Fruit fly (Drosophila melanogaster) whole organism, embryonic: Measurements from ENCODE around the gene Tmep.

Experiments
- ATbp ChIP-seq: fragments of 200-800 bp; sonication (Bioruptor generic); optimal IDR thresholded peaks from 2 replicates; lab custom pipeline; 2017; ENCODE audit warnings: missing biosample characterization, mild to moderate bottlenecking, missing genetic modification characterization, missing genetic modification reagents
- Atf-2 ChIP-seq: fragments of 200-800 bp; sonication (Bioruptor generic); optimal IDR thresholded peaks from 2 replicates; lab custom pipeline; 2016; ENCODE audit warnings: missing biosample characterization, missing genetic modification characterization
- Bgb ChIP-seq: fragments of 200-800 bp; sonication (Bioruptor generic); IDR thresholded peaks from 2 replicates; pipeline ENCODE4 v1.3.6; 2022; ENCODE audit warnings: missing biosample characterization, missing genetic modification characterization; ENCODE audit not compliant: partially characterized antibody
- BtbVII ChIP-seq: fragments of 200-800 bp; sonication (Bioruptor generic); optimal IDR thresholded peaks from 3 replicates; lab custom pipeline; 2017; ENCODE audit warnings: missing biosample characterization, mild to moderate bottlenecking, missing genetic modification characterization
- CG10274 ChIP-seq: fragments of 200-800 bp; sonication (Bioruptor generic); optimal IDR thresholded peaks from 3 replicates; lab custom pipeline; 2017; ENCODE audit warnings: missing biosample characterization, mild to moderate bottlenecking, missing genetic modification characterization
- CG10321 ChIP-seq: fragments of 200-800 bp; sonication (Bioruptor generic); IDR thresholded peaks from 2 replicates; pipeline ENCODE4 v1.3.6; 2022; ENCODE audit warnings: missing biosample characterization, missing genetic modification characterization
- CG11696 ChIP-seq: fragments of 200-800 bp; sonication (Bioruptor generic); IDR thresholded peaks from 2 replicates; pipeline ENCODE4 v1.3.6; 2022; ENCODE audit warnings: missing biosample characterization, missing genetic modification characterization
- CG12219 ChIP-seq: fragments of 200-800 bp; sonication (Bioruptor generic); optimal IDR thresholded peaks from 3 replicates; lab custom pipeline; 2018; ENCODE audit warnings: missing biosample characterization, mild to moderate bottlenecking, missing genetic modification characterization
- CG12744 ChIP-seq: fragments of 200-800 bp; sonication (Bioruptor generic); optimal IDR thresholded peaks from 2 replicates; lab custom pipeline; 2016; ENCODE audit warnings: missing biosample characterization, missing genetic modification characterization
- CG12942 ChIP-seq: fragments of 200-800 bp; sonication (Bioruptor generic); optimal IDR thresholded peaks from 3 replicates; lab custom pipeline; 2016; ENCODE audit warnings: missing biosample characterization, missing genetic modification characterization
- CG13424 ChIP-seq: fragments of 200-800 bp; sonication (Bioruptor generic); optimal IDR thresholded peaks from 2 replicates; lab custom pipeline; 2019; ENCODE audit warnings: missing biosample characterization, mild to moderate bottlenecking, missing genetic modification characterization, moderate library complexity
- CG14014 ChIP-seq: fragments of 200-800 bp; sonication (Bioruptor generic); IDR thresholded peaks from 2 replicates; pipeline ENCODE4 v1.3.6; 2022; ENCODE audit warnings: missing biosample characterization, missing genetic modification characterization
- CG14441 ChIP-seq: fragments of 200-800 bp; sonication (Bioruptor generic); IDR thresholded peaks from 2 replicates; pipeline ENCODE4 v1.3.6; 2022; ENCODE audit warnings: missing biosample characterization, missing genetic modification characterization
- CG16815 ChIP-seq: fragments of 200-800 bp; sonication (Bioruptor generic); optimal IDR thresholded peaks from 3 replicates; lab custom pipeline; 2017; ENCODE audit warnings: missing biosample characterization, mild to moderate bottlenecking, missing genetic modification characterization
- CG16863 ChIP-seq: fragments of 200-800 bp; sonication (Bioruptor generic); optimal IDR thresholded peaks from 3 replicates; lab custom pipeline; 2016; ENCODE audit warnings: missing biosample characterization, missing genetic modification characterization
- CG17568 ChIP-seq: fragments of 200-800 bp; sonication (Bioruptor generic); optimal IDR thresholded peaks from 2 replicates; lab custom pipeline; 2018; ENCODE audit warnings: missing biosample characterization, mild to moderate bottlenecking, missing genetic modification characterization, moderate library complexity
- CG1792 ChIP-seq: fragments of 200-800 bp; sonication (Bioruptor generic); optimal IDR thresholded peaks from 2 replicates; lab custom pipeline; 2016; ENCODE audit warnings: missing biosample characterization, missing genetic modification characterization
- CG30431 ChIP-seq: fragments of 200-800 bp; sonication (Bioruptor generic); optimal IDR thresholded peaks from 2 replicates; lab custom pipeline; 2017; ENCODE audit warnings: missing biosample characterization, missing genetic modification characterization
- CG33557 ChIP-seq: fragments of 200-800 bp; sonication (Bioruptor generic); optimal IDR thresholded peaks from 2 replicates; lab custom pipeline; 2019; ENCODE audit warnings: missing biosample characterization, mild to moderate bottlenecking, missing genetic modification characterization, moderate library complexity
- CG34224 ChIP-seq: fragments of 200-800 bp; sonication (Bioruptor generic); IDR thresholded peaks from 3 replicates; pipeline ENCODE4 v1.3.6; 2022; ENCODE audit warnings: missing biosample characterization, missing genetic modification characterization; ENCODE audit not compliant: partially characterized antibody
- CG42726 ChIP-seq: fragments of 200-800 bp; sonication (Bioruptor generic); IDR thresholded peaks from 2 replicates; pipeline ENCODE4 v1.3.6; 2022; ENCODE audit warnings: missing biosample characterization, missing genetic modification characterization; ENCODE audit not compliant: partially characterized antibody
- CG4820 ChIP-seq: fragments of 200-800 bp; sonication (Bioruptor generic); optimal IDR thresholded peaks from 3 replicates; lab custom pipeline; 2016; ENCODE audit warnings: missing biosample characterization, missing genetic modification characterization
- CG6683 ChIP-seq: fragments of 200-800 bp; sonication (Bioruptor generic); optimal IDR thresholded peaks from 2 replicates; lab custom pipeline; 2017; ENCODE audit warnings: missing biosample characterization, mild to moderate bottlenecking, missing genetic modification characterization, missing genetic modification reagents
- CG8281 ChIP-seq: fragments of 200-800 bp; sonication (Bioruptor generic); optimal IDR thresholded peaks from 2 replicates; lab custom pipeline; 2018; ENCODE audit warnings: missing biosample characterization, mild to moderate bottlenecking, missing genetic modification characterization, moderate library complexity
- CTCF ChIP-seq: fragments of 200-800 bp; sonication (Bioruptor generic); optimal IDR thresholded peaks from 2 replicates; lab custom pipeline; 2017; ENCODE audit warnings: missing biosample characterization, mild to moderate bottlenecking, missing genetic modification characterization, moderate library complexity
- H15 ChIP-seq: fragments of 200-800 bp; sonication (Bioruptor generic); IDR thresholded peaks from 3 replicates; pipeline ENCODE4 v1.3.6; 2022; ENCODE audit warnings: missing biosample characterization, missing genetic modification characterization
- Hr39 ChIP-seq: fragments of >200 bp; optimal IDR thresholded peaks from 2 replicates; lab custom pipeline; 2017
- Hr51 ChIP-seq, 2 experiments: fragments of 200-800 bp; sonication (Bioruptor generic); optimal IDR thresholded peaks; 2 replicates in 1 of 2; 3 replicates in 1 of 2; lab custom pipeline; 2016 to 2018; ENCODE audit warnings: missing biosample characterization in 2 of 2, missing genetic modification characterization in 2 of 2, mild to moderate bottlenecking in 1 of 2, moderate library complexity in 1 of 2
- Hsf ChIP-seq: fragments of 200-800 bp; sonication (Bioruptor generic); optimal IDR thresholded peaks from 3 replicates; lab custom pipeline; 2016; ENCODE audit warnings: missing biosample characterization, missing genetic modification characterization
- Jarid2 ChIP-seq: fragments of 200-800 bp; sonication (Bioruptor generic); optimal IDR thresholded peaks from 3 replicates; lab custom pipeline; 2017; ENCODE audit warnings: mild to moderate bottlenecking, missing biosample characterization, missing genetic modification reagents, missing genetic modification characterization
- Mrtf ChIP-seq: fragments of 200-800 bp; sonication (Bioruptor generic); IDR thresholded peaks from 3 replicates; pipeline ENCODE4 v1.3.6; 2022; ENCODE audit warnings: missing biosample characterization, missing genetic modification characterization
- NC2β ChIP-seq: fragments of 200-800 bp; sonication (Bioruptor generic); optimal IDR thresholded peaks from 2 replicates; lab custom pipeline; 2016; ENCODE audit warnings: missing biosample characterization, missing genetic modification characterization
- NFAT ChIP-seq: fragments of 200-800 bp; sonication (Bioruptor generic); IDR thresholded peaks from 2 replicates; pipeline ENCODE4 v1.3.6; 2022; ENCODE audit warnings: missing biosample characterization, missing genetic modification characterization
- Six4 ChIP-seq: fragments of 200-800 bp; sonication (Bioruptor generic); optimal IDR thresholded peaks from 2 replicates; lab custom pipeline; 2016; ENCODE audit warnings: missing biosample characterization, missing genetic modification characterization
- Ssrp ChIP-seq: fragments of 200-800 bp; sonication (Bioruptor generic); optimal IDR thresholded peaks from 2 replicates; lab custom pipeline; 2018; ENCODE audit warnings: missing biosample characterization, mild to moderate bottlenecking, missing genetic modification characterization, moderate library complexity
- TFAM ChIP-seq: fragments of 200-800 bp; sonication (Bioruptor generic); optimal IDR thresholded peaks from 2 replicates; lab custom pipeline; 2017; ENCODE audit warnings: missing biosample characterization, missing genetic modification characterization, inconsistent platforms
- bab2 ChIP-seq: fragments of 200-800 bp; sonication (Bioruptor generic); optimal IDR thresholded peaks from 2 replicates; lab custom pipeline; 2016; ENCODE audit warnings: missing biosample characterization, missing genetic modification characterization
- chm ChIP-seq: fragments of 200-800 bp; sonication (Bioruptor generic); IDR thresholded peaks from 2 replicates; pipeline ENCODE4 v1.3.6; 2022; ENCODE audit warnings: missing biosample characterization, missing genetic modification characterization
- crol ChIP-seq: fragments of 200-800 bp; sonication (Bioruptor generic); IDR thresholded peaks from 2 replicates; pipeline ENCODE4 v1.3.6; 2022; ENCODE audit warnings: missing biosample characterization, missing genetic modification characterization
- dimm ChIP-seq: fragments of 200-800 bp; sonication (Bioruptor generic); IDR thresholded peaks from 2 replicates; pipeline ENCODE4 v1.3.6; 2022; ENCODE audit warnings: missing biosample characterization, missing genetic modification characterization
- kay ChIP-seq: fragments of 200-800 bp; sonication (Bioruptor generic); optimal IDR thresholded peaks from 2 replicates; lab custom pipeline; 2016; ENCODE audit warnings: missing biosample characterization, missing genetic modification characterization
- knrl ChIP-seq: fragments of 200-800 bp; sonication (Bioruptor generic); IDR thresholded peaks from 3 replicates; pipeline ENCODE4 v1.3.6; 2022; ENCODE audit warnings: missing biosample characterization, missing genetic modification characterization; ENCODE audit not compliant: partially characterized antibody
- lola ChIP-seq, 3 experiments: fragments of >200 bp in 2 of 3; fragments of 200-800 bp in 1 of 3; sonication (Bioruptor generic) in 1 of 3; optimal IDR thresholded peaks; 2 replicates each; lab custom pipeline; 2017 to 2019; ENCODE audit warnings: missing biosample characterization in 3 of 3, missing genetic modification characterization in 3 of 3, mild to moderate bottlenecking in 1 of 3, moderate library complexity in 1 of 3
- lov ChIP-seq, 2 experiments: fragments of 200-800 bp in 1 of 2; fragments of >200 bp in 1 of 2; sonication (Bioruptor generic) in 1 of 2; IDR thresholded peaks in 1 of 2; optimal IDR thresholded peaks in 1 of 2; 2 replicates in 1 of 2; 3 replicates in 1 of 2; pipeline versions ENCODE4 v1.3.6 to Lab custom; 2017 to 2022; ENCODE audit warnings: missing biosample characterization in 1 of 2, missing genetic modification characterization in 1 of 2
- maf-S ChIP-seq: fragments of 200-800 bp; sonication (Bioruptor generic); optimal IDR thresholded peaks from 2 replicates; lab custom pipeline; 2016; ENCODE audit warnings: missing biosample characterization, missing genetic modification characterization
- sc ChIP-seq, 3 experiments: fragments of >200 bp in 2 of 3; fragments of 200-800 bp in 1 of 3; sonication (Bioruptor generic) in 1 of 3; optimal IDR thresholded peaks; 2 replicates in 2 of 3; 3 replicates in 1 of 3; lab custom pipeline; 2017; ENCODE audit warnings: mild to moderate bottlenecking in 1 of 3, missing biosample characterization in 1 of 3, missing genetic modification characterization in 1 of 3, missing genetic modification reagents in 1 of 3
- sim ChIP-seq: fragments of 200-800 bp; sonication (Bioruptor generic); IDR thresholded peaks from 2 replicates; pipeline ENCODE4 v1.3.6; 2022; ENCODE audit warnings: missing biosample characterization, missing genetic modification characterization
- sna ChIP-seq: fragments of 200-800 bp; sonication (Bioruptor generic); IDR thresholded peaks from 2 replicates; pipeline ENCODE4 v1.3.6; 2022; ENCODE audit warnings: missing biosample characterization, missing genetic modification characterization; ENCODE audit not compliant: partially characterized antibody
- unc-4 ChIP-seq: fragments of 200-800 bp; sonication (Bioruptor generic); IDR thresholded peaks from 2 replicates; pipeline ENCODE4 v1.3.6; 2022; ENCODE audit warnings: missing biosample characterization, missing genetic modification characterization; ENCODE audit not compliant: partially characterized antibody
- wor ChIP-seq: fragments of 200-800 bp; sonication (Bioruptor generic); IDR thresholded peaks from 2 replicates; pipeline ENCODE4 v1.3.6; 2022; ENCODE audit warnings: missing biosample characterization, missing genetic modification characterization

The Tmep gene

DNA sequence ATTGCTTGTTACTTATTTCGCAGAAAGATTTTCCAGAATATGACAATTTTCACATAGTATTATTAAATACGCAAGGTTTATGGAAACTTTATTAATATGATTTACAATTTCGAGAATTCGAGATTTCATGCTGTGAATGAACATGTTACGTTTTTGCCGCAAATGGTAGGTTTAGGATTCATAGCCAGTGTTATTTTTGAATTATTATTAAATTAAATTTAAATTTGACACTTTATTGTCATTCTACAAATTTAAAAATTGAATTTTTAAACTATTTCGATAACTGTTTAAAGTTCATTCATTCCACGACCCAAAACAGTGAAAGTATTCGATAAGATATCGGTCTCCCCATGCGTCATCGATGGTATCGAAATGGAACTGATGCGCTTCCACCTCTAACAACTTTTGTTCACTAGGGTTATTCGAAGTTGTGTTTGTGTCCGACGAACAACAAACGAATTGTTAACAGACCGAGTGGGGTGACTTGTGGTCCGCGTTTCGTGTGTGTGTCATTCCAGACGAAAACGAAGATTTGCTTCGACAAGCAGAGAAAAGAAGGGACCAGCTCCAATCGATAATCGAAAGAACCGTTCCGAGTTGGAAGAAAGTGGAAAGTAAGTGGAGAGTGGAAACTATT is 23.2 kb upstream of the Tmep start, which contains the start of the genes CG32313 and Pcyt1 (continued):
- no peak for TF ChIP-seq CG10321 (GFP tag; lab: Robert Waterston, UW)
- no peak for TF ChIP-seq dimm (GFP tag; lab: Robert Waterston, UW)
- TF ChIP-seq Hr39 (lab: Kevin White, UChicago), result no peak
- TF ChIP-seq crol (GFP tag; lab: Robert Waterston, UW), result no peak
- TF ChIP-seq ATbp, result peak; percentile 0
- TF ChIP-seq sim, result no peak
- TF ChIP-seq lov (optimal IDR thresholded peaks at IDR 0.05; lab: Kevin White, UChicago), result no peak
- TF ChIP-seq lov (GFP tag; IDR thresholded peaks at IDR 0.05; lab: Robert Waterston, UW), result no peak
- TF ChIP-seq chm (GFP tag; lab: Robert Waterston, UW), result peak; percentile 71; the same call in 1 of the 2 replicates
- no peak for TF ChIP-seq CG11696 (GFP tag; lab: Robert Waterston, UW)
- TF ChIP-seq Ssrp (tag; lab: Kevin White, UChicago), result no peak
- no peak for TF ChIP-seq wor (GFP tag; lab: Robert Waterston, UW)
- TF ChIP-seq CG1792 (GFP tag; lab: Kevin White, UChicago), result no peak
- no peak for TF ChIP-seq CTCF
- TF ChIP-seq CG12942 (GFP tag; lab: Kevin White, UChicago), result peak; percentile 17
- no peak for TF ChIP-seq Atf-2 (GFP tag; lab: Kevin White, UChicago)
- TF ChIP-seq Jarid2 (GFP tag; lab: Kevin White, UChicago), result peak; percentile 68
- TF ChIP-seq CG16815 (GFP tag; lab: Kevin White, UChicago), result no peak
- TF ChIP-seq CG30431, result no peak
- no peak for TF ChIP-seq bab2 (GFP tag; lab: Kevin White, UChicago)
- peak; percentile 67 for TF ChIP-seq CG17568 (GFP tag; lab: Kevin White, UChicago)
- peak; percentile 86 for TF ChIP-seq CG42726 (GFP tag; lab: Robert Waterston, UW)
- TF ChIP-seq CG8281 (tag; lab: Kevin White, UChicago), result no peak
- TF ChIP-seq CG34224, result peak; percentile 87
- TF ChIP-seq sna (GFP tag; lab: Robert Waterston, UW), result peak; percentile 82
- TF ChIP-seq BtbVII (GFP tag; lab: Kevin White, UChicago), result peak; percentile 0
- TF ChIP-seq kay (GFP tag; lab: Kevin White, UChicago), result no peak
- peak; percentile 11 for TF ChIP-seq NC2β (GFP tag; lab: Kevin White, UChicago)
- TF ChIP-seq CG13424 (tag; lab: Kevin White, UChicago), result no peak
- TF ChIP-seq Hr51 (GFP tag; optimal IDR thresholded peaks at IDR 0.05; lab: Kevin White, UChicago), result no peak
- peak; percentile 87 for TF ChIP-seq unc-4 (GFP tag; lab: Robert Waterston, UW)
- no peak for TF ChIP-seq CG10274
- TF ChIP-seq knrl (GFP tag; lab: Robert Waterston, UW), result peak; percentile 85
- no peak for TF ChIP-seq lola (GFP tag; optimal IDR thresholded peaks at IDR 0.05; lab: Kevin White, UChicago)
- TF ChIP-seq CG33557, result no peak
- no peak; the same call in 1 of the 2 replicates for TF ChIP-seq NFAT (GFP tag; lab: Robert Waterston, UW)
- no peak for TF ChIP-seq CG16863
- no peak for TF ChIP-seq Mrtf
- no peak for TF ChIP-seq H15
- TF ChIP-seq CG6683, result no peak
- TF ChIP-seq CG12744 (GFP tag; lab: Kevin White, UChicago), result no peak
- TF ChIP-seq CG14441 (GFP tag; lab: Robert Waterston, UW), result no peak
- no peak for TF ChIP-seq maf-S
- TF ChIP-seq Bgb, result peak; percentile 94
- TF ChIP-seq CG4820, result no peak
- TF ChIP-seq Hsf, result no peak
- peak; percentile 34 for TF ChIP-seq CG12219 (GFP tag; lab: Kevin White, UChicago)
- TF ChIP-seq Six4 (GFP tag; lab: Kevin White, UChicago), result no peak
- no peak for TF ChIP-seq sc (optimal IDR thresholded peaks at IDR 0.05; lab: Kevin White, UChicago)
- TF ChIP-seq sc (GFP tag; optimal IDR thresholded peaks at IDR 0.05; lab: Kevin White, UChicago), result no peak
- TF ChIP-seq CG14014 (GFP tag; lab: Robert Waterston, UW), result no peak
- TF ChIP-seq TFAM (GFP tag; lab: Kevin White, UChicago), result no peak
